Worm (Caenorhabditis elegans) whole organism, young adult: ENCODE measurements around the gene cyp-35A3.
A peak's percentile ranks its signal among the peaks of the same experiment; 100 is the strongest.

Experiments used
- B0035.1 ChIP-seq: sonication (generic microtip); optimal IDR thresholded peaks from 2 replicates; lab custom pipeline; 2016; ENCODE audit warnings: missing genetic modification characterization, mild to moderate bottlenecking, missing compliant biosample characterization, missing genotype, missing genetic modification reagents
- D2030.7 ChIP-seq: fragments of 200-800 bp; sonication (Bioruptor generic); IDR thresholded peaks from 2 replicates; pipeline ENCODE4 v1.3.6; 2022; ENCODE audit warnings: missing genetic modification reagents, missing genetic modification characterization, missing compliant biosample characterization
- F22D6.2 ChIP-seq: sonication (generic microtip); optimal IDR thresholded peaks from 2 replicates; lab custom pipeline; 2016; ENCODE audit warnings: mild to moderate bottlenecking, missing genetic modification characterization, missing compliant biosample characterization
- F37B4.10 ChIP-seq: fragments of 200-800 bp; sonication (Bioruptor generic); IDR thresholded peaks from 2 replicates; pipeline ENCODE4 v1.3.6; 2022; ENCODE audit warnings: missing genetic modification characterization, missing compliant biosample characterization
- F49E8.2 ChIP-seq: sonication (generic microtip); optimal IDR thresholded peaks from 3 replicates; lab custom pipeline; 2017; ENCODE audit warnings: missing genetic modification characterization, mild to moderate bottlenecking, missing compliant biosample characterization, antibody characterized with exemption, moderate library complexity; ENCODE audit not compliant: insufficient read depth
- K11D2.4 ChIP-seq: fragments of 200-800 bp; sonication (Bioruptor generic); IDR thresholded peaks from 2 replicates; pipeline ENCODE4 v1.3.6; 2022; ENCODE audit warnings: missing genetic modification reagents, missing genetic modification characterization, missing compliant biosample characterization
- Y79H2A.3 ChIP-seq: fragments of 200-800 bp; sonication (Bioruptor generic); conservative IDR thresholded peaks from 2 replicates; pipeline ENCODE4 v1.3.6; 2022; ENCODE audit warnings: missing genetic modification reagents, missing genetic modification characterization, missing compliant biosample characterization
- bed-1 ChIP-seq: fragments of 200-800 bp; sonication (Bioruptor generic); IDR thresholded peaks from 2 replicates; pipeline ENCODE4 v1.3.6; 2022; ENCODE audit warnings: missing genetic modification reagents, missing genetic modification characterization, missing compliant biosample characterization
- ceh-100 ChIP-seq: fragments of 200-800 bp; sonication (Bioruptor generic); IDR thresholded peaks from 2 replicates; pipeline ENCODE4 v1.3.6; 2022; ENCODE audit warnings: missing genetic modification reagents, missing genetic modification characterization, missing compliant biosample characterization
- ceh-27 ChIP-seq: fragments of 200-800 bp; sonication (Bioruptor generic); optimal IDR thresholded peaks from 2 replicates; lab custom pipeline; 2018; ENCODE audit warnings: mild to moderate bottlenecking, missing genetic modification characterization, moderate library complexity, missing compliant biosample characterization
- ceh-79 ChIP-seq: sonication (generic microtip); optimal IDR thresholded peaks from 2 replicates; lab custom pipeline; 2017; ENCODE audit warnings: mild to moderate bottlenecking, missing genetic modification characterization, missing compliant biosample characterization
- chd-7 ChIP-seq: sonication (generic microtip); optimal IDR thresholded peaks from 2 replicates; lab custom pipeline; 2016; ENCODE audit warnings: mild to moderate bottlenecking, missing genetic modification characterization, moderate library complexity, missing compliant biosample characterization
- egl-44 ChIP-seq: fragments of 200-800 bp; sonication (Bioruptor generic); IDR thresholded peaks from 2 replicates; pipeline ENCODE4 v1.3.6; 2022; ENCODE audit warnings: missing genetic modification reagents, missing genetic modification characterization, missing compliant biosample characterization
- gei-17 ChIP-seq: fragments of 200-800 bp; sonication (Bioruptor generic); optimal IDR thresholded peaks from 2 replicates; lab custom pipeline; 2018; ENCODE audit warnings: mild to moderate bottlenecking, missing genetic modification characterization, missing compliant biosample characterization
- him-1 ChIP-seq: sonication (generic microtip); optimal IDR thresholded peaks from 2 replicates; lab custom pipeline; 2016; ENCODE audit warnings: missing genotype, missing genetic modification reagents, missing genetic modification characterization, missing compliant biosample characterization
- hsf-1 ChIP-seq: fragments of 200-800 bp; sonication (Bioruptor generic); IDR thresholded peaks from 2 replicates; pipeline ENCODE4 v1.3.6; 2022; ENCODE audit warnings: missing genetic modification reagents, missing genetic modification characterization, missing compliant biosample characterization
- let-607 ChIP-seq, 2 experiments: fragments of 200-800 bp in 1 of 2; sonication (Bioruptor generic) in 1 of 2; sonication (generic microtip) in 1 of 2; optimal IDR thresholded peaks; 2 replicates each; lab custom pipeline; 2016 to 2018; ENCODE audit warnings: mild to moderate bottlenecking in 2 of 2, missing compliant biosample characterization in 2 of 2, missing genetic modification characterization in 2 of 2, moderate library complexity in 2 of 2, missing genotype in 1 of 2
- lin-35 ChIP-seq, 3 experiments: fragments of 150-350 bp in 2 of 3; sonication (generic microtip) in 1 of 3; optimal IDR thresholded peaks; 2 replicates each; lab custom pipeline; 2014 to 2018; ENCODE audit warnings: missing biosample characterization in 3 of 3, missing genetic modification characterization in 3 of 3, missing genetic modification reagents in 3 of 3
- lin-54 ChIP-seq: fragments of 200-800 bp; sonication (Bioruptor generic); optimal IDR thresholded peaks from 2 replicates; lab custom pipeline; 2018; ENCODE audit warnings: mild to moderate bottlenecking, missing genetic modification characterization, missing compliant biosample characterization
- madf-10 ChIP-seq: sonication (generic microtip); optimal IDR thresholded peaks from 2 replicates; lab custom pipeline; 2016; ENCODE audit warnings: mild to moderate bottlenecking, missing genetic modification characterization, missing compliant biosample characterization
- madf-6 ChIP-seq: fragments of 200-800 bp; sonication (Bioruptor generic); IDR thresholded peaks from 2 replicates; pipeline ENCODE4 v1.3.6; 2022; ENCODE audit warnings: missing genetic modification reagents, missing genetic modification characterization, missing compliant biosample characterization
- nfya-1 ChIP-seq: sonication (generic microtip); optimal IDR thresholded peaks from 2 replicates; lab custom pipeline; 2017; ENCODE audit warnings: antibody characterized with exemption, missing compliant biosample characterization, missing genetic modification characterization, borderline replicate concordance; ENCODE audit not compliant: insufficient read depth
- nhr-90 ChIP-seq: sonication (generic microtip); optimal IDR thresholded peaks from 2 replicates; lab custom pipeline; 2016; ENCODE audit warnings: missing genotype, mild to moderate bottlenecking, missing genetic modification characterization, missing compliant biosample characterization
- rcor-1 ChIP-seq: fragments of 200-800 bp; sonication (Bioruptor generic); IDR thresholded peaks from 2 replicates; pipeline ENCODE4 v1.3.6; 2022; ENCODE audit warnings: missing genetic modification reagents, missing genetic modification characterization, missing compliant biosample characterization
- rpc-1 ChIP-seq, 2 experiments: fragments of 150-350 bp in 1 of 2; sonication (generic microtip) in 1 of 2; optimal IDR thresholded peaks; 2 replicates each; lab custom pipeline; 2014 to 2018; ENCODE audit warnings: missing biosample characterization in 1 of 2, missing genetic modification characterization in 1 of 2, missing genetic modification reagents in 1 of 2, missing genotype in 1 of 2
- sea-2 ChIP-seq: fragments of 200-800 bp; sonication (Bioruptor generic); IDR thresholded peaks from 2 replicates; pipeline ENCODE4 v1.3.6; 2022; ENCODE audit warnings: missing genetic modification characterization, missing compliant biosample characterization
- snpc-3.4 ChIP-seq: sonication (generic microtip); optimal IDR thresholded peaks from 2 replicates; lab custom pipeline; 2017; ENCODE audit warnings: missing genetic modification characterization, mild to moderate bottlenecking, missing compliant biosample characterization, antibody characterized with exemption, moderate library complexity, missing genotype, missing genetic modification reagents
- tbp1 ChIP-seq: fragments of 200-800 bp; sonication (Bioruptor generic); optimal IDR thresholded peaks from 2 replicates; lab custom pipeline; 2018; ENCODE audit warnings: mild to moderate bottlenecking, missing genetic modification characterization, missing compliant biosample characterization
- zfh-2 ChIP-seq: fragments of 200-800 bp; sonication (Bioruptor generic); conservative IDR thresholded peaks from 2 replicates; pipeline ENCODE4 v1.3.6; 2022; ENCODE audit warnings: missing genetic modification reagents, missing genetic modification characterization, missing compliant biosample characterization
- ztf-18 ChIP-seq: sonication (generic microtip); optimal IDR thresholded peaks from 2 replicates; lab custom pipeline; 2016; ENCODE audit warnings: missing genotype, mild to moderate bottlenecking, missing genetic modification characterization, missing compliant biosample characterization
- ztf-28 ChIP-seq: fragments of 200-800 bp; sonication (Bioruptor generic); IDR thresholded peaks from 2 replicates; pipeline ENCODE4 v1.3.6; 2022; ENCODE audit warnings: missing genetic modification reagents, missing genetic modification characterization, missing compliant biosample characterization
- ztf-3 ChIP-seq: fragments of 200-800 bp; sonication (Bioruptor generic); optimal IDR thresholded peaks from 2 replicates; lab custom pipeline; 2018; ENCODE audit warnings: mild to moderate bottlenecking, missing genetic modification characterization, missing compliant biosample characterization

Gene cyp-35A3

ce11 chrV:4043632-4044031 is 21.2 kb downstream of the cyp-35A3 start, which contains the start of gene phat-3:
Gene phat-3 (plus strand): TSS chrV:4043932.
- TF ChIP-seq egl-44 (GFP tag; lab: Robert Waterston, UW), result no peak
- 0 out of 2 replicates have a peak, but pooled peaks have one; percentile 52 for TF ChIP-seq F37B4.10 (GFP tag; lab: Robert Waterston, UW)
- no peak for TF ChIP-seq madf-10
- TF ChIP-seq rpc-1 (optimal IDR thresholded peaks at IDR 0.05; lab: Kevin White, UChicago), result no peak
- TF ChIP-seq rpc-1 (tag; optimal IDR thresholded peaks at IDR 0.05; lab: Kevin White, UChicago), result no peak
- no peak for TF ChIP-seq sea-2 (GFP tag; lab: Robert Waterston, UW)

ce11 chrV:4046122-4046521 is 23.7 kb downstream of the cyp-35A3 start, which contains the start of gene phat-7:
Gene phat-7 (plus strand): TSS chrV:4046422.
- TF ChIP-seq ceh-79, result no peak
- no peak for TF ChIP-seq chd-7 (tag; lab: Kevin White, UChicago)
- no peak for TF ChIP-seq ztf-3 (GFP tag; lab: Kevin White, UChicago)
- no peak for TF ChIP-seq zfh-2 (GFP tag; lab: Robert Waterston, UW)
- no peak for TF ChIP-seq K11D2.4 (GFP tag; lab: Robert Waterston, UW)
- TF ChIP-seq lin-35 (GFP tag; optimal IDR thresholded peaks at IDR 0.05; lab: Kevin White, UChicago), result no peak
- no peak for TF ChIP-seq ztf-18 (tag; lab: Kevin White, UChicago)
- TF ChIP-seq lin-54 (GFP tag; lab: Kevin White, UChicago), result no peak
- no peak for TF ChIP-seq ztf-28 (GFP tag; lab: Robert Waterston, UW)
- no peak for TF ChIP-seq snpc-3.4 (tag; lab: Kevin White, UChicago)

- TF ChIP-seq ceh-27 (GFP tag; lab: Kevin White, UChicago) (no peak), nhr-90 (tag; lab: Kevin White, UChicago) (no peak), let-607 (tag; optimal IDR thresholded peaks at IDR 0.05; lab: Kevin White, UChicago) (no peak), madf-6 (no peak), B0035.1 (tag; lab: Kevin White, UChicago) (no peak), F22D6.2 (tag; lab: Kevin White, UChicago) (no peak), tbp1 (no peak), K11D2.4 (GFP tag; lab: Robert Waterston, UW) (no peak), nfya-1 (tag; lab: Kevin White, UChicago) (no peak), ceh-100 (GFP tag; lab: Robert Waterston, UW) (no peak), F49E8.2 (no peak), gei-17 (GFP tag; lab: Kevin White, UChicago) (no peak), rcor-1 (GFP tag; lab: Robert Waterston, UW) (no peak), bed-1 (GFP tag; lab: Robert Waterston, UW) (no peak), him-1 (tag; lab: Kevin White, UChicago) (no peak), D2030.7 (GFP tag; lab: Robert Waterston, UW) (no peak), Y79H2A.3 (no peak)
Measured at ce11 chrV:4047541-4047940, 25.1 kb downstream of the cyp-35A3 start, which contains the start of gene srh-169. Gene srh-169 (plus strand): TSS chrV:4047841.

ce11 chrV:4050828-4051227 is 28.4 kb downstream of the cyp-35A3 start:
- peak; percentile 93 for TF ChIP-seq hsf-1 (GFP tag; lab: Robert Waterston, UW)
